Worm (Caenorhabditis elegans): Measurements from ENCODE around the gene Y37E11B.1.

ce11 chrIV:3539872-3540271 is 39.5 kb upstream of the Y37E11B.1 start, which contains the start of gene B0212.3:
- TF ChIP-seq sea-2 (GFP tag; IDR thresholded peaks at IDR 0.05) (no peak), let-526 (GFP tag; IDR thresholded peaks at IDR 0.05) (no peak), unc-62 (GFP tag; optimal IDR thresholded peaks at IDR 0.05) (no peak), nfyb-1 (GFP tag; IDR thresholded peaks at IDR 0.05) (no peak)
